Worm (Caenorhabditis elegans): ENCODE measurements around the gene K03B8.8.
"Not testable (repeated sequence)": the region's sequence is repeated elsewhere in the genome, so short reads cannot be mapped to it uniquely, and the experiment has no call there.

The K03B8.8 gene

ce11 chrV:11403702-11404101 is 7.1 kb downstream of the K03B8.8 start:
- TF ChIP-seq klf-2 (GFP tag; conservative IDR thresholded peaks at IDR 0.05) (no peak), ztf-23 (GFP tag; IDR thresholded peaks at IDR 0.05) (no peak), T22C8.4 (GFP tag; IDR thresholded peaks at IDR 0.05) (no peak), ztf-29 (GFP tag; IDR thresholded peaks at IDR 0.05) (no peak), ref-1 (GFP tag; conservative IDR thresholded peaks at IDR 0.05) (no peak)

ce11 chrV:11403059-11403458 is 7.7 kb downstream of the K03B8.8 start:
- no peak for TF ChIP-seq ztf-29 (GFP tag; IDR thresholded peaks at IDR 0.05)
- no peak for TF ChIP-seq ztf-23 (GFP tag; IDR thresholded peaks at IDR 0.05)
- no peak for TF ChIP-seq med-1 (GFP tag; optimal IDR thresholded peaks at IDR 0.05; ENCODE audit: insufficient read depth)
- TF ChIP-seq flt-1 (GFP tag; IDR thresholded peaks at IDR 0.05), result no peak
- no peak for TF ChIP-seq tab-1 (GFP tag; IDR thresholded peaks at IDR 0.05)
- TF ChIP-seq T22C8.4 (GFP tag; IDR thresholded peaks at IDR 0.05), result no peak
- TF ChIP-seq ref-1 (GFP tag; conservative IDR thresholded peaks at IDR 0.05), result no peak
- no peak for TF ChIP-seq cog-1 (tag; optimal IDR thresholded peaks at IDR 0.05)
- no peak for TF ChIP-seq klf-2 (GFP tag; conservative IDR thresholded peaks at IDR 0.05)

ce11 chrV:11402610-11403009 is 8.2 kb downstream of the K03B8.8 start, which contains the start of gene nas-19:
TSS of gene nas-19 (minus strand) at chrV:11402710.
- TF ChIP-seq cog-1 (tag; optimal IDR thresholded peaks at IDR 0.05), result no peak
- TF ChIP-seq ztf-23 (GFP tag; IDR thresholded peaks at IDR 0.05), result no peak
- no peak for TF ChIP-seq flt-1 (GFP tag; IDR thresholded peaks at IDR 0.05)
- TF ChIP-seq med-1 (GFP tag; optimal IDR thresholded peaks at IDR 0.05; ENCODE audit: insufficient read depth), result no peak
- no peak for TF ChIP-seq klf-2 (GFP tag; conservative IDR thresholded peaks at IDR 0.05)
- no peak for TF ChIP-seq ref-1 (GFP tag; conservative IDR thresholded peaks at IDR 0.05)
- no peak for TF ChIP-seq T22C8.4 (GFP tag; IDR thresholded peaks at IDR 0.05)
- no peak for TF ChIP-seq tab-1 (GFP tag; IDR thresholded peaks at IDR 0.05)
- TF ChIP-seq ztf-29 (GFP tag; IDR thresholded peaks at IDR 0.05), result no peak

ce11 chrV:11398616-11399015 is 12.2 kb downstream of the K03B8.8 start, which contains the start of gene nas-17:
TSS of gene nas-17 (plus strand) at chrV:11398916.
- TF ChIP-seq flt-1 (GFP tag; IDR thresholded peaks at IDR 0.05) (no peak), ref-1 (GFP tag; conservative IDR thresholded peaks at IDR 0.05) (no peak), ztf-23 (GFP tag; IDR thresholded peaks at IDR 0.05) (no peak), cog-1 (tag; optimal IDR thresholded peaks at IDR 0.05) (no peak), ztf-29 (GFP tag; IDR thresholded peaks at IDR 0.05) (no peak), klf-2 (GFP tag; conservative IDR thresholded peaks at IDR 0.05) (no peak), med-1 (GFP tag; optimal IDR thresholded peaks at IDR 0.05; ENCODE audit: insufficient read depth) (no peak), T22C8.4 (GFP tag; IDR thresholded peaks at IDR 0.05) (no peak), tab-1 (GFP tag; IDR thresholded peaks at IDR 0.05) (no peak)

ce11 chrV:11396134-11396533 is 14.7 kb downstream of the K03B8.8 start, which contains the start of gene nas-18:
TSS of gene nas-18 (plus strand) at chrV:11396434.
- TF ChIP-seq klf-2 (GFP tag; conservative IDR thresholded peaks at IDR 0.05); ztf-23 (GFP tag; IDR thresholded peaks at IDR 0.05); tab-1 (GFP tag; IDR thresholded peaks at IDR 0.05): not testable (repeated sequence)

ce11 chrV:11395024-11395423 is 15.8 kb downstream of the K03B8.8 start, which contains the start of gene K03B8.4:
TSS of gene K03B8.4 (minus strand) at chrV:11395124.
- TF ChIP-seq cog-1 (tag; optimal IDR thresholded peaks at IDR 0.05); klf-2 (GFP tag; conservative IDR thresholded peaks at IDR 0.05); med-1 (GFP tag; optimal IDR thresholded peaks at IDR 0.05; ENCODE audit: insufficient read depth): not testable (repeated sequence)

- no peak for TF ChIP-seq tab-1 (GFP tag; IDR thresholded peaks at IDR 0.05)
Measured at ce11 chrV:11392020-11392419, 18.8 kb downstream of the K03B8.8 start, which contains the start of gene nas-16. TSS of gene nas-16 (plus strand) at chrV:11392320.

ce11 chrV:11390394-11390793 is 20.4 kb downstream of the K03B8.8 start, which contains the start of the genes K03B8.11 and K03B8.14:
TSS of gene K03B8.11 (minus strand) at chrV:11390494.
TSS of gene K03B8.14 (plus strand) at chrV:11390503.
- TF ChIP-seq flt-1 (GFP tag; IDR thresholded peaks at IDR 0.05), result no peak
- no peak for TF ChIP-seq ref-1 (GFP tag; conservative IDR thresholded peaks at IDR 0.05)
- TF ChIP-seq ztf-29 (GFP tag; IDR thresholded peaks at IDR 0.05), result no peak
- no peak for TF ChIP-seq cog-1 (tag; optimal IDR thresholded peaks at IDR 0.05)
- no peak for TF ChIP-seq T22C8.4 (GFP tag; IDR thresholded peaks at IDR 0.05)
- TF ChIP-seq tab-1 (GFP tag; IDR thresholded peaks at IDR 0.05), result no peak

- TF ChIP-seq ztf-29 (GFP tag; IDR thresholded peaks at IDR 0.05) (no peak), klf-2 (GFP tag; conservative IDR thresholded peaks at IDR 0.05) (no peak), cog-1 (tag; optimal IDR thresholded peaks at IDR 0.05) (no peak), tab-1 (GFP tag; IDR thresholded peaks at IDR 0.05) (no peak), flt-1 (GFP tag; IDR thresholded peaks at IDR 0.05) (no peak), med-1 (GFP tag; optimal IDR thresholded peaks at IDR 0.05; ENCODE audit: insufficient read depth) (no peak), ref-1 (GFP tag; conservative IDR thresholded peaks at IDR 0.05) (no peak), ztf-23 (GFP tag; IDR thresholded peaks at IDR 0.05) (no peak), T22C8.4 (GFP tag; IDR thresholded peaks at IDR 0.05) (no peak)
Measured at ce11 chrV:11389776-11390175, 21.0 kb downstream of the K03B8.8 start, which contains the start of gene col-155. TSS of gene col-155 (minus strand) at chrV:11389876.

ce11 chrV:11386428-11386827 is 24.4 kb downstream of the K03B8.8 start, which contains the start of gene F55C10.4:
TSS of gene F55C10.4 (plus strand) at chrV:11386728.
- TF ChIP-seq tab-1 (GFP tag; IDR thresholded peaks at IDR 0.05) (no peak), klf-2 (GFP tag; conservative IDR thresholded peaks at IDR 0.05) (no peak), med-1 (GFP tag; optimal IDR thresholded peaks at IDR 0.05; ENCODE audit: insufficient read depth) (no peak), ztf-29 (GFP tag; IDR thresholded peaks at IDR 0.05) (no peak), ref-1 (GFP tag; conservative IDR thresholded peaks at IDR 0.05) (no peak), cog-1 (tag; optimal IDR thresholded peaks at IDR 0.05) (no peak), ztf-23 (GFP tag; IDR thresholded peaks at IDR 0.05) (no peak), flt-1 (GFP tag; IDR thresholded peaks at IDR 0.05) (no peak), T22C8.4 (GFP tag; IDR thresholded peaks at IDR 0.05) (no peak)
